Fruit fly (Drosophila melanogaster) whole organism, adult: ENCODE data around the gene CG45690.

ENCODE experiments used
- CG11617 ChIP-seq: fragments of 200-800 bp; sonication (Bioruptor generic); optimal IDR thresholded peaks from 2 replicates; lab custom pipeline; 2017; ENCODE audit warnings: mild to moderate bottlenecking, missing biosample characterization, missing genetic modification reagents, missing genetic modification characterization
- CG12768 ChIP-seq: fragments of 200-800 bp; sonication (Bioruptor generic); optimal IDR thresholded peaks from 2 replicates; lab custom pipeline; 2017; ENCODE audit warnings: missing biosample characterization, missing genetic modification characterization, mild to moderate bottlenecking, moderate library complexity, missing genetic modification reagents
- CG14711 ChIP-seq: fragments of 200-800 bp; sonication (Bioruptor generic); optimal IDR thresholded peaks from 2 replicates; lab custom pipeline; 2018; ENCODE audit warnings: missing biosample characterization, mild to moderate bottlenecking, missing genetic modification characterization, moderate library complexity
- CG1620 ChIP-seq: fragments of 200-800 bp; sonication (Bioruptor generic); optimal IDR thresholded peaks from 2 replicates; lab custom pipeline; 2016; ENCODE audit warnings: missing biosample characterization, missing genetic modification characterization
- CG33017 ChIP-seq: fragments of 200-800 bp; sonication (Bioruptor generic); optimal IDR thresholded peaks from 2 replicates; lab custom pipeline; 2018; ENCODE audit warnings: missing biosample characterization, mild to moderate bottlenecking, missing genetic modification characterization, moderate library complexity
- CG5204 ChIP-seq: fragments of 200-800 bp; sonication (Bioruptor generic); optimal IDR thresholded peaks from 2 replicates; lab custom pipeline; 2016; ENCODE audit warnings: missing biosample characterization, missing genetic modification characterization
- CG7101 ChIP-seq: fragments of 200-800 bp; sonication (Bioruptor generic); optimal IDR thresholded peaks from 2 replicates; lab custom pipeline; 2018; ENCODE audit warnings: missing biosample characterization, mild to moderate bottlenecking, missing genetic modification characterization, moderate library complexity
- cic ChIP-seq: fragments of 200-800 bp; sonication (Bioruptor generic); optimal IDR thresholded peaks from 2 replicates; lab custom pipeline; 2017; ENCODE audit warnings: missing biosample characterization, mild to moderate bottlenecking, missing genetic modification characterization, moderate library complexity
- kay ChIP-seq: fragments of 200-800 bp; sonication (Bioruptor generic); peaks from one replicate; lab custom pipeline; 2016; ENCODE audit warnings: missing biosample characterization, missing genetic modification characterization, borderline replicate concordance
- ovo ChIP-seq: fragments of 200-800 bp; sonication (Bioruptor generic); optimal IDR thresholded peaks from 2 replicates; lab custom pipeline; 2016; ENCODE audit warnings: missing biosample characterization, missing genetic modification characterization
- tj ChIP-seq: fragments of 200-800 bp; sonication (Bioruptor generic); optimal IDR thresholded peaks from 3 replicates; lab custom pipeline; 2017; ENCODE audit warnings: missing biosample characterization, mild to moderate bottlenecking, missing genetic modification characterization, moderate library complexity

- TF ChIP-seq CG12768 (GFP tag; lab: Kevin White, UChicago) (no peak), CG14711 (tag; lab: Kevin White, UChicago) (no peak), CG5204 (GFP tag; lab: Kevin White, UChicago) (no peak), CG7101 (no peak), cic (GFP tag; lab: Kevin White, UChicago) (no peak), ovo (GFP tag; lab: Kevin White, UChicago) (no peak), CG1620 (GFP tag; lab: Kevin White, UChicago) (no peak), CG33017 (tag; lab: Kevin White, UChicago) (no peak), CG11617 (GFP tag; lab: Kevin White, UChicago) (no peak), kay (no peak), tj (GFP tag; lab: Kevin White, UChicago) (no peak)
Measured at dm6 chr2L:10681602-10682001, 23.5 kb downstream of the CG45690 start, which contains the start of gene CG17107.
